Worm (Caenorhabditis elegans) whole organism, late embryonic: Measurements from ENCODE around the gene Y15E3A.4.

ENCODE experiments used
- K02D7.2 ChIP-seq: sonication (generic microtip); optimal IDR thresholded peaks from 2 replicates; lab custom pipeline; 2017; ENCODE audit warnings: mild to moderate bottlenecking, missing genetic modification characterization, missing compliant biosample characterization
- ama-1 ChIP-seq: fragments of 150-350 bp; optimal IDR thresholded peaks from 2 replicates; lab custom pipeline; 2014
- ceh-18 ChIP-seq: sonication (generic microtip); optimal IDR thresholded peaks from 2 replicates; lab custom pipeline; 2016; ENCODE audit warnings: missing genetic modification characterization, missing compliant biosample characterization
- ceh-45 ChIP-seq: fragments of 200-800 bp; sonication (Bioruptor generic); IDR thresholded peaks from 2 replicates; pipeline ENCODE4 v1.3.6; 2022; ENCODE audit warnings: missing genetic modification reagents, missing genetic modification characterization, missing compliant biosample characterization
- elt-2 ChIP-seq: sonication (generic microtip); optimal IDR thresholded peaks from 2 replicates; lab custom pipeline; 2016; ENCODE audit warnings: missing genetic modification reagents, missing genetic modification characterization, missing compliant biosample characterization
- elt-4 ChIP-seq: sonication (generic microtip); optimal IDR thresholded peaks from 2 replicates; lab custom pipeline; 2016; ENCODE audit warnings: missing genetic modification characterization, missing compliant biosample characterization
- ets-4 ChIP-seq: sonication (generic microtip); optimal IDR thresholded peaks from 2 replicates; lab custom pipeline; 2016; ENCODE audit warnings: missing genetic modification characterization, missing compliant biosample characterization
- fkh-10 ChIP-seq: fragments of 150-350 bp; optimal IDR thresholded peaks from 2 replicates; lab custom pipeline; 2014; ENCODE audit warnings: missing biosample characterization, missing genetic modification reagents, missing genetic modification characterization
- odd-2 ChIP-seq: sonication (generic microtip); optimal IDR thresholded peaks from 2 replicates; lab custom pipeline; 2017; ENCODE audit warnings: antibody characterized with exemption, mild to moderate bottlenecking, missing genetic modification characterization, missing compliant biosample characterization
- pqm-1 ChIP-seq: sonication (generic microtip); optimal IDR thresholded peaks from 2 replicates; lab custom pipeline; 2016; ENCODE audit warnings: missing genetic modification characterization, missing compliant biosample characterization
- rnt-1 ChIP-seq: sonication (generic microtip); optimal IDR thresholded peaks from 2 replicates; lab custom pipeline; 2016; ENCODE audit warnings: missing genetic modification characterization, missing compliant biosample characterization
- tbx-7 ChIP-seq: sonication (generic microtip); optimal IDR thresholded peaks from 2 replicates; lab custom pipeline; 2016; ENCODE audit warnings: missing genotype, missing genetic modification characterization, missing compliant biosample characterization
- unc-86 ChIP-seq: sonication (generic microtip); optimal IDR thresholded peaks from 2 replicates; lab custom pipeline; 2016; ENCODE audit warnings: missing genetic modification characterization, missing compliant biosample characterization

- no peak for TF ChIP-seq ceh-45 (GFP tag; lab: Robert Waterston, UW)
- TF ChIP-seq ama-1 (lab: Kevin White, UChicago), result no peak
- no peak for TF ChIP-seq tbx-7 (tag; lab: Kevin White, UChicago)
- no peak for TF ChIP-seq K02D7.2 (tag; lab: Kevin White, UChicago)
- TF ChIP-seq fkh-10 (GFP tag; lab: Kevin White, UChicago), result no peak
- no peak for TF ChIP-seq rnt-1
- no peak for TF ChIP-seq elt-2 (tag; lab: Kevin White, UChicago)
- no peak for TF ChIP-seq elt-4 (tag; lab: Kevin White, UChicago)
- no peak for TF ChIP-seq unc-86 (tag; lab: Kevin White, UChicago)
- no peak for TF ChIP-seq ets-4
- no peak for TF ChIP-seq ceh-18 (tag; lab: Kevin White, UChicago)
- no peak for TF ChIP-seq pqm-1 (tag; lab: Kevin White, UChicago)
- no peak for TF ChIP-seq odd-2 (tag; lab: Kevin White, UChicago)
These were observed 45.2 kb upstream of the Y15E3A.4 start for ce11 chrX:15285554-15285953.
